Worm (Caenorhabditis elegans): Measurements from ENCODE around the gene pat-2.

- TF ChIP-seq ztf-23 (GFP tag; IDR thresholded peaks at IDR 0.05), result no peak
- TF ChIP-seq cog-1 (tag; optimal IDR thresholded peaks at IDR 0.05), result no peak
- TF ChIP-seq tab-1 (GFP tag; IDR thresholded peaks at IDR 0.05), result no peak
- TF ChIP-seq flt-1 (GFP tag; IDR thresholded peaks at IDR 0.05), result no peak
- TF ChIP-seq klf-2 (GFP tag; conservative IDR thresholded peaks at IDR 0.05), result no peak
- no peak for TF ChIP-seq ztf-29 (GFP tag; IDR thresholded peaks at IDR 0.05)
These were observed 32.6 kb upstream of the pat-2 start, which contains the start of gene K02D10.8 for ce11 chrIII:8786077-8786476.

All from whole organism, midembryonic.